Worm (Caenorhabditis elegans): ENCODE results near the gene C34B4.3.

The C34B4.3 gene

DNA sequence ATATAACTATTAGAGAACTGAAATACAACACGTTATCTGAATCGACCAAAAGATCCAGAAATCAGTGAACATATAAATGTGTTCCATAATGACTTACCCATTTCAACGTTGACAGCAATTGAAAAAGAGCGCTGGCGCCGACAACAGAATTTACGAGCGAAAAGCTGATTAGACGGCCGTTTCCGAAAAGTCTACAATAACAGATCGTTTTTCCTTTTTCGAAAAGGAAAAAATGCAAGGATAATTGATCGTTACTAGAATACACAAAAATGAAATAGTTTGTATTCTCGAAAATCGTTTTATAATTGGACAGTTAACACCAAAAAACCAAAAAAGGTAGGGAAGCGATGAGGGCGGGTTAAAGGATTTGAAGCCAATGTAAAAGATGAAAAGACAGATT is 17.3 kb downstream of the C34B4.3 start, which contains the start of gene srr-1:
srr-1 (minus strand) TSS at position 101 of the 400 bp plus-strand sequence.
- no peak for TF ChIP-seq nhr-237 (tag; optimal IDR thresholded peaks at IDR 0.05)
- TF ChIP-seq ztf-1 (GFP tag; conservative IDR thresholded peaks at IDR 0.05) = no peak
- TF ChIP-seq nhr-12 (tag; optimal IDR thresholded peaks at IDR 0.05) = no peak

DNA sequence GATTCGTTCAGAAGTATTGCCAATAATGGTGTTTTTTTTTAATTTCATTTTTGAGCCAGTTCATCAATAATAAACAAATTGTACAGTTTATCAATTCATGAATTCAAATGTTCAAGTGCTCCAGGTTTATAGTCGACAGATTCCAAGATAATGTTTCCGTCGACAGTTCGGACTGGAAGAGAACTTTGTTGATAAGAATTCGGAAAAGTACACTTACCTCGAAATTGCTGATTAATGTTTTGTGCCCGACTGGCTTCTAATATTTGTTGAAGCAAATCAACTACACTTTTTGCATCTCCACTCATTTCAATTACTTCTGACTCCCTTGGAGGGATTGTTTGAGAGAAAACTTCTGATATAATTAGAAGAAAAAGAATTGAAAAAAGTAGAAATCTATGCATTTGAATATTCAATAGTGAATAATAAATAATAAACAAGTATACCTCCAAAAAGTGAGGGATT is 21.8 kb downstream of the C34B4.3 start, which contains the start of gene W07G4.8:
W07G4.8 (minus strand) TSS at position 412 of the 462 bp plus-strand sequence.
- TF ChIP-seq crh-2 (tag; optimal IDR thresholded peaks at IDR 0.05) (no peak), ztf-1 (GFP tag; conservative IDR thresholded peaks at IDR 0.05) (no peak), alr-1 (tag; optimal IDR thresholded peaks at IDR 0.05) (no peak), ztf-11 (tag; optimal IDR thresholded peaks at IDR 0.05) (no peak), F13H6.1 (tag; optimal IDR thresholded peaks at IDR 0.05) (no peak), sma-9 (GFP tag; optimal IDR thresholded peaks at IDR 0.05) (peak; percentile 50), sma-9 (tag; optimal IDR thresholded peaks at IDR 0.05) (no peak), nhr-21 (tag; optimal IDR thresholded peaks at IDR 0.05) (no peak), gmeb-1 (tag; optimal IDR thresholded peaks at IDR 0.05) (peak; percentile 10), nhr-77 (tag; optimal IDR thresholded peaks at IDR 0.05) (no peak), C34F6.9 (tag; optimal IDR thresholded peaks at IDR 0.05) (no peak), mab-5 (tag; optimal IDR thresholded peaks at IDR 0.05) (no peak), ceh-16 (tag; optimal IDR thresholded peaks at IDR 0.05) (no peak), fos-1 (tag; optimal IDR thresholded peaks at IDR 0.05) (peak; percentile 62), skn-1 (tag; optimal IDR thresholded peaks at IDR 0.05) (no peak), zag-1 (tag; optimal IDR thresholded peaks at IDR 0.05) (no peak), mbf-1 (tag; optimal IDR thresholded peaks at IDR 0.05) (no peak)

DNA sequence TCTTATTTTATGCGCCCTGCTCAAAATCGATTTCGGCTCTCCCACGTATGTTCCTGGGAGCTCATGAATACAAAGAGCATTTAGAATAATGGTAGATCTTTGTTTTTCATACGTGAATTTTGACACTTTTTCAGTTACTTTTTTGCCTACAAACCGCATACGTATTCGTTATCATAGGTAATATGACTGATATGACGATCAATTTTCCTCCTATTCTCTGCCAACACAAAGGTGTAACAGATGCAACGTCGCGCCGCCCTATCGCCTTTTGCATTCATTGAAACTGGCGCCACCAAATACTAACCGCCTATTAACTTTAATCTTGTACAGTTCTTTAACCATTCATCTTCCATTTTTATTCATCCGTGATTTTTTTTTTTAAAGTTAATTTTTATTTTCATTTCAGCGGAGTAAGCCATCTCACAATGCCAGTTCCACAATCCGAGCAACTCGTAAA is 23.4 kb downstream of the C34B4.3 start, which contains the start of gene W07G4.5:
W07G4.5 (plus strand) TSS at position 407 of the 457 bp plus-strand sequence.
- TF ChIP-seq nhr-6 (tag; optimal IDR thresholded peaks at IDR 0.05) (no peak), blmp-1 (tag; optimal IDR thresholded peaks at IDR 0.05; ENCODE audit: insufficient read depth) (no peak), R02D3.7 (tag; optimal IDR thresholded peaks at IDR 0.05) (no peak), crh-2 (tag; optimal IDR thresholded peaks at IDR 0.05) (peak; percentile 54), snpc-4 (tag; optimal IDR thresholded peaks at IDR 0.05) (no peak), aly-2 (tag; optimal IDR thresholded peaks at IDR 0.05) (no peak), ama-1 (optimal IDR thresholded peaks at IDR 0.05) (no peak), sma-9 (GFP tag; optimal IDR thresholded peaks at IDR 0.05) (peak; percentile 38), sma-9 (tag; optimal IDR thresholded peaks at IDR 0.05) (no peak), egl-27 (tag; optimal IDR thresholded peaks at IDR 0.05) (no peak), nhr-23 (tag; optimal IDR thresholded peaks at IDR 0.05) (no peak), nhr-25 (tag; optimal IDR thresholded peaks at IDR 0.05) (no peak), elt-3 (tag; optimal IDR thresholded peaks at IDR 0.05) (no peak), lin-39 (tag; optimal IDR thresholded peaks at IDR 0.05) (no peak), dmd-4 (tag; optimal IDR thresholded peaks at IDR 0.05) (no peak), nhr-11 (tag; optimal IDR thresholded peaks at IDR 0.05) (no peak), fos-1 (tag; optimal IDR thresholded peaks at IDR 0.05) (peak; percentile 26)

- TF ChIP-seq fos-1 (tag; optimal IDR thresholded peaks at IDR 0.05) (peak; percentile 34), R02D3.7 (tag; optimal IDR thresholded peaks at IDR 0.05) (no peak), elt-3 (tag; optimal IDR thresholded peaks at IDR 0.05) (no peak), mab-5 (tag; optimal IDR thresholded peaks at IDR 0.05) (no peak), crh-2 (tag; optimal IDR thresholded peaks at IDR 0.05) (no peak), zag-1 (tag; optimal IDR thresholded peaks at IDR 0.05) (no peak), snpc-4 (tag; optimal IDR thresholded peaks at IDR 0.05) (no peak), blmp-1 (tag; optimal IDR thresholded peaks at IDR 0.05; ENCODE audit: insufficient read depth) (peak; percentile 23), unc-39 (tag; optimal IDR thresholded peaks at IDR 0.05) (no peak), F13H6.1 (tag; optimal IDR thresholded peaks at IDR 0.05) (no peak), nhr-6 (tag; optimal IDR thresholded peaks at IDR 0.05) (no peak), egl-27 (tag; optimal IDR thresholded peaks at IDR 0.05) (no peak), lin-11 (tag; optimal IDR thresholded peaks at IDR 0.05) (no peak), nhr-237 (tag; optimal IDR thresholded peaks at IDR 0.05) (no peak), sma-3 (GFP tag; optimal IDR thresholded peaks at IDR 0.05) (peak; percentile 20), unc-62 (GFP tag; optimal IDR thresholded peaks at IDR 0.05) (no peak), nhr-23 (tag; optimal IDR thresholded peaks at IDR 0.05) (no peak), mbf-1 (tag; optimal IDR thresholded peaks at IDR 0.05) (no peak), alr-1 (tag; optimal IDR thresholded peaks at IDR 0.05) (no peak), nhr-25 (tag; optimal IDR thresholded peaks at IDR 0.05) (peak; percentile 60), sma-9 (GFP tag; optimal IDR thresholded peaks at IDR 0.05) (peak; percentile 64), sma-9 (tag; optimal IDR thresholded peaks at IDR 0.05) (no peak), ceh-82 (tag; optimal IDR thresholded peaks at IDR 0.05) (no peak), nhr-21 (tag; optimal IDR thresholded peaks at IDR 0.05) (peak; percentile 37), skn-1 (tag; optimal IDR thresholded peaks at IDR 0.05) (no peak), nhr-77 (tag; optimal IDR thresholded peaks at IDR 0.05) (no peak), C34F6.9 (tag; optimal IDR thresholded peaks at IDR 0.05) (no peak), Y55F3AM.14 (GFP tag; optimal IDR thresholded peaks at IDR 0.05) (no peak), nhr-129 (tag; optimal IDR thresholded peaks at IDR 0.05) (no peak), lin-39 (tag; optimal IDR thresholded peaks at IDR 0.05) (no peak), mdl-1 (tag; optimal IDR thresholded peaks at IDR 0.05) (no peak), ztf-11 (tag; optimal IDR thresholded peaks at IDR 0.05) (no peak), ztf-4 (tag; optimal IDR thresholded peaks at IDR 0.05) (no peak), ztf-1 (GFP tag; conservative IDR thresholded peaks at IDR 0.05) (no peak), dmd-4 (tag; optimal IDR thresholded peaks at IDR 0.05) (no peak)
Measured at ce11 chrV:13046125-13047123, 24.5 kb downstream of the C34B4.3 start.

Data from whole organism, L2 larva.